Worm (Caenorhabditis elegans) whole organism, midembryonic: ENCODE results near the gene Y43F8C.3.

Source experiments
- T22C8.4 ChIP-seq: fragments of 200-800 bp; sonication (Bioruptor generic); IDR thresholded peaks from 2 replicates; pipeline ENCODE4 v1.3.6; 2022; ENCODE audit warnings: missing genetic modification characterization, missing compliant biosample characterization
- klf-2 ChIP-seq: fragments of 200-800 bp; sonication (Bioruptor generic); conservative IDR thresholded peaks from 2 replicates; pipeline ENCODE4 v1.3.6; 2022; ENCODE audit warnings: missing genetic modification reagents, missing genetic modification characterization, missing compliant biosample characterization
- ztf-29 ChIP-seq: fragments of 200-800 bp; sonication (Bioruptor generic); IDR thresholded peaks from 2 replicates; pipeline ENCODE4 v1.3.6; 2022; ENCODE audit warnings: missing genetic modification reagents, missing genetic modification characterization, missing compliant biosample characterization

ce11 chrV:19655151-19655550 is 32.7 kb upstream of the Y43F8C.3 start, which contains the start of gene dmd-3:
- TF ChIP-seq klf-2 (GFP tag; lab: Robert Waterston, UW) (no peak), ztf-29 (GFP tag; lab: Robert Waterston, UW) (no peak), T22C8.4 (GFP tag; lab: Robert Waterston, UW) (no peak)
